Fruit fly (Drosophila melanogaster) ovary, adult (tissue): ENCODE results near the gene CG15375.

Experiments used
- CG17801 ChIP-seq: fragments of 200-800 bp; optimal IDR thresholded peaks from 2 replicates; lab custom pipeline; 2019; ENCODE audit warnings: missing biosample characterization, mild to moderate bottlenecking, missing genetic modification characterization, moderate library complexity; ENCODE audit not compliant: partially characterized antibody

CG15375 gene

dm6 chrX:4100824-4101368 is at the start of gene CG15375, which contains the start of gene Cmtr1:
Gene CG15375, plus strand, starts transcription at chrX:4101318.
Gene Cmtr1, minus strand, starts transcription at chrX:4101031.
- TF ChIP-seq CG17801 (GFP tag; lab: Kevin White, UChicago) = peak; percentile 26

dm6 chrX:4061502-4061901 is 39.6 kb upstream of the CG15375 start:
- TF ChIP-seq CG17801 (GFP tag; lab: Kevin White, UChicago) = no peak

dm6 chrX:4075430-4075829 is 25.7 kb upstream of the CG15375 start, which contains the start of gene CG43689:
Gene CG43689, plus strand, starts transcription at chrX:4075743.
- TF ChIP-seq CG17801 (GFP tag; lab: Kevin White, UChicago) = no peak

dm6 chrX:4089012-4089649 is 12.0 kb upstream of the CG15375 start:
- no peak for TF ChIP-seq CG17801 (GFP tag; lab: Kevin White, UChicago)

dm6 chrX:4104132-4104531 is 3.0 kb downstream of the CG15375 start, which contains the start of the genes Xpac and brn:
Gene Xpac, minus strand, starts transcription at chrX:4104197.
Gene brn, plus strand, starts transcription at chrX:4104342.
- peak; percentile 25 for TF ChIP-seq CG17801 (GFP tag; lab: Kevin White, UChicago)

dm6 chrX:4105830-4106233 is 4.7 kb downstream of the CG15375 start, which contains the start of gene cib:
Gene cib, plus strand, starts transcription at chrX:4106113.
- peak; percentile 45 for TF ChIP-seq CG17801 (GFP tag; lab: Kevin White, UChicago)

dm6 chrX:4106240-4106639 is 5.1 kb downstream of the CG15375 start:
- no peak for TF ChIP-seq CG17801 (GFP tag; lab: Kevin White, UChicago)

- TF ChIP-seq CG17801 (GFP tag; lab: Kevin White, UChicago) = peak; percentile 39
Measured at dm6 chrX:4106756-4107155, 5.6 kb downstream of the CG15375 start.

dm6 chrX:4107261-4108113 is 6.4 kb downstream of the CG15375 start:
- TF ChIP-seq CG17801 (GFP tag; lab: Kevin White, UChicago) = no peak

- TF ChIP-seq CG17801 (GFP tag; lab: Kevin White, UChicago) = no peak
Measured at dm6 chrX:4108114-4108439, 7.0 kb downstream of the CG15375 start.

- TF ChIP-seq CG17801 (GFP tag; lab: Kevin White, UChicago) = no peak
Measured at dm6 chrX:4108612-4109173, 7.6 kb downstream of the CG15375 start.

dm6 chrX:4113698-4114216 is 12.6 kb downstream of the CG15375 start, which contains the start of the genes dgt4 and Nsun2:
Gene dgt4, plus strand, starts transcription at chrX:4113701.
Gene Nsun2, minus strand, starts transcription at chrX:4113734.
- no peak for TF ChIP-seq CG17801 (GFP tag; lab: Kevin White, UChicago)

dm6 chrX:4116834-4117736 is 16.0 kb downstream of the CG15375 start, which contains the start of the genes tyf and Tip60:
Gene tyf, plus strand, starts transcription at chrX:4117020.
Gene Tip60, minus strand, starts transcription at chrX:4117487.
- TF ChIP-seq CG17801 (GFP tag; lab: Kevin White, UChicago) = peak; percentile 57
